Worm (Caenorhabditis elegans) whole organism, early embryonic: ENCODE results near the gene T25B9.11.

ENCODE experiments used
- B0310.2 ChIP-seq: sonication (generic microtip); optimal IDR thresholded peaks from 2 replicates; lab custom pipeline; 2016; ENCODE audit warnings: mild to moderate bottlenecking, missing genetic modification characterization, missing compliant biosample characterization
- F13C5.2 ChIP-seq: sonication (generic microtip); optimal IDR thresholded peaks from 2 replicates; lab custom pipeline; 2017; ENCODE audit warnings: mild to moderate bottlenecking, missing genetic modification characterization, inconsistent platforms, missing compliant biosample characterization
- ama-1 ChIP-seq: fragments of 150-350 bp; optimal IDR thresholded peaks from 2 replicates; lab custom pipeline; 2014

ce11 chrIV:10766071-10766470 is 1.8 kb downstream of the T25B9.11 start:
- TF ChIP-seq B0310.2 (tag; lab: Kevin White, UChicago) = no peak
- TF ChIP-seq F13C5.2 (tag; lab: Kevin White, UChicago) = no peak
- no peak for TF ChIP-seq ama-1 (lab: Kevin White, UChicago)
